Fruit fly (Drosophila melanogaster): ENCODE data around the gene ci.
A peak's percentile ranks its signal among the peaks of the same experiment; 100 is the strongest.

DNA sequence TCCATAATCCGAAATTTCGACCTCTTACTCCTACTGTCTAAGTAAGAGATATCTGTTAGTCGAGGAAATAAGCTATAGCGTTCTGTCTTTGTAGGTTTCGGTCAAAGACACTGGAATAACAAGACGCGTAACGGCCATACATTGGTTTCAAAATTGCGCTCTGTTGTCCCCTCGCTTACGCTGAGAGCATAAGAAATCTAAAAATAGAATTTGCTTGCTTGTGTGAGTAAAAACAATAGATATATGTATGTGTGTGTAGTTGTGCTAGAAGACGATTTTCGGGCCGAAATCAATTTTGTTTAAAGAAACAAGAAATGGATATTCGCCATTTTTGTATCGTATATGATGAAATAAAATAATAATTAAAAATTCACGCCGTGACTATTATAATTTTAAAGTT is 10.4 kb downstream of the ci start:
- TF ChIP-seq Mnt (GFP tag; optimal IDR thresholded peaks at IDR 0.05): no peak
- TF ChIP-seq CG33017 (tag; optimal IDR thresholded peaks at IDR 0.05): no peak
- peak; percentile 36 for TF ChIP-seq kay (GFP tag; ENCODE audit: borderline replicate concordance)
- no peak for TF ChIP-seq CG11617 (GFP tag; optimal IDR thresholded peaks at IDR 0.05)
- no peak for TF ChIP-seq CG12768 (GFP tag; optimal IDR thresholded peaks at IDR 0.05)
- TF ChIP-seq CG1620 (GFP tag; optimal IDR thresholded peaks at IDR 0.05): no peak
- TF ChIP-seq Crg-1 (GFP tag; optimal IDR thresholded peaks at IDR 0.05): no peak
- TF ChIP-seq cic (GFP tag; optimal IDR thresholded peaks at IDR 0.05): no peak
- no peak for TF ChIP-seq tj (GFP tag; optimal IDR thresholded peaks at IDR 0.05)
- no peak for TF ChIP-seq ovo (GFP tag; optimal IDR thresholded peaks at IDR 0.05)
